Worm (Caenorhabditis elegans) whole organism, L1 larva: ENCODE data around the gene inx-7.

Experiments
- efl-1 ChIP-seq, 4 experiments: fragments of 150-350 bp; optimal IDR thresholded peaks in 3 of 4; peaks in 1 of 4; 1 replicate in 1 of 4; 2 replicates in 3 of 4; lab custom pipeline; 2014; ENCODE audit warnings: missing biosample characterization in 2 of 4, missing genetic modification characterization in 2 of 4, missing genetic modification reagents in 2 of 4
- egl-13 ChIP-seq: sonication (generic microtip); optimal IDR thresholded peaks from 2 replicates; lab custom pipeline; 2016; ENCODE audit warnings: missing genotype, missing genetic modification reagents, missing genetic modification characterization, missing compliant biosample characterization
- egl-27 ChIP-seq, 2 experiments: fragments of 150-350 bp in 1 of 2; sonication (generic microtip); optimal IDR thresholded peaks; 3 replicates each; lab custom pipeline; 2017 to 2018; ENCODE audit warnings: missing biosample characterization in 2 of 2, missing genetic modification characterization in 2 of 2, missing genetic modification reagents in 2 of 2
- elt-2 ChIP-seq: sonication (generic microtip); optimal IDR thresholded peaks from 2 replicates; lab custom pipeline; 2016; ENCODE audit warnings: missing genetic modification characterization, mild to moderate bottlenecking, inconsistent platforms, missing compliant biosample characterization, missing genetic modification reagents
- jun-1 ChIP-seq: fragments of 150-350 bp; optimal IDR thresholded peaks from 2 replicates; lab custom pipeline; 2014; ENCODE audit warnings: missing biosample characterization, missing genetic modification reagents, missing genetic modification characterization
- lin-14 ChIP-seq: fragments of 200-800 bp; sonication (Bioruptor generic); optimal IDR thresholded peaks from 2 replicates; lab custom pipeline; 2018; ENCODE audit warnings: mild to moderate bottlenecking, missing genetic modification characterization, moderate library complexity, missing compliant biosample characterization
- lin-39 ChIP-seq: fragments of 150-350 bp; optimal IDR thresholded peaks from 2 replicates; lab custom pipeline; 2014; ENCODE audit warnings: missing biosample characterization, missing genetic modification reagents, missing genetic modification characterization
- nhr-11 ChIP-seq: fragments of 150-350 bp; optimal IDR thresholded peaks from 2 replicates; lab custom pipeline; 2014; ENCODE audit warnings: missing biosample characterization, missing genetic modification characterization
- nhr-76 ChIP-seq: sonication (generic microtip); optimal IDR thresholded peaks from 2 replicates; lab custom pipeline; 2017; ENCODE audit warnings: missing biosample characterization, missing genetic modification characterization
- pqm-1 ChIP-seq: sonication (generic microtip); optimal IDR thresholded peaks from 3 replicates; lab custom pipeline; 2017; ENCODE audit warnings: missing biosample characterization, missing genetic modification characterization
- skn-1 ChIP-seq: fragments of 150-350 bp; optimal IDR thresholded peaks from 2 replicates; lab custom pipeline; 2014; ENCODE audit warnings: missing biosample characterization, missing genetic modification characterization
- sox-4 ChIP-seq: sonication (generic microtip); optimal IDR thresholded peaks from 2 replicates; lab custom pipeline; 2016; ENCODE audit warnings: missing genetic modification characterization, missing compliant biosample characterization
- unc-62 ChIP-seq: fragments of 150-350 bp; optimal IDR thresholded peaks from 2 replicates; lab custom pipeline; 2014; ENCODE audit warnings: missing biosample characterization, missing genetic modification reagents, missing genetic modification characterization
- zag-1 ChIP-seq: fragments of 150-350 bp; optimal IDR thresholded peaks from 2 replicates; lab custom pipeline; 2014; ENCODE audit warnings: missing biosample characterization, missing genetic modification characterization

DNA sequence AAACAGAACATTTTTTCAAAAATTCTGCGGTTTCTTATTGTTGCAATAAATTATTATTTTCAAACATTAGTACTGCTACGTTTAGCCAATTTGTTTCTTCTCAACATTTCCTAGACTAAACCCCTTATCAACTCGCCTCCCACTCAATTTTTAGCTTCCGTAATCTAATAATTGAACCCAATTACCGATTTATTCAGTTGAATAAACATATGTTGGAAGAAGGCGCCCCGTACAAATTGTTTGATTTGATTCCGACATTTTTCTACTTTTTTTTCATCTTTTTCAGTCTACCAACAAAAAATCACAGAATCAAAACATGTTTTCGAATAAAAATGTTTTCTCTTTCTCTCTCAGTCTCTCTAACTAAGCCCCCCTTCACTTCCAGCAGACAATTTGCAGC, 43.7 kb downstream of the inx-7 start:
- TF ChIP-seq egl-27 (tag; optimal IDR thresholded peaks at IDR 0.05; lab: Kevin White, UChicago) (no peak), nhr-76 (tag; lab: Kevin White, UChicago) (no peak), unc-62 (GFP tag; lab: Kevin White, UChicago) (no peak), skn-1 (no peak), efl-1 (optimal IDR thresholded peaks at IDR 0.05; lab: Kevin White, UChicago) (no peak), efl-1 (GFP tag; optimal IDR thresholded peaks at IDR 0.05 in 1 of 2; lab: Kevin White, UChicago) (no peak), egl-13 (tag; lab: Kevin White, UChicago) (no peak), nhr-11 (tag; lab: Kevin White, UChicago) (no peak), pqm-1 (tag; lab: Kevin White, UChicago) (no peak), lin-39 (no peak), sox-4 (tag; lab: Kevin White, UChicago) (no peak), jun-1 (tag; lab: Kevin White, UChicago) (no peak), zag-1 (tag; lab: Kevin White, UChicago) (no peak), elt-2 (no peak), lin-14 (peak; percentile 51)
